Fruit fly (Drosophila melanogaster) Kc167 (cell line): ENCODE results near the gene Chrac-16.

ENCODE experiments used
- Myc ChIP-seq: fragments of >200 bp; optimal IDR thresholded peaks from 2 replicates; lab custom pipeline; 2017; ENCODE audit warnings: missing external identifiers
- insv ChIP-seq: fragments of >200 bp; optimal IDR thresholded peaks from 3 replicates; lab custom pipeline; 2018; ENCODE audit warnings: missing external identifiers
- psq ChIP-seq: fragments of >200 bp; optimal IDR thresholded peaks from 2 replicates; lab custom pipeline; 2017; ENCODE audit warnings: missing external identifiers

DNA sequence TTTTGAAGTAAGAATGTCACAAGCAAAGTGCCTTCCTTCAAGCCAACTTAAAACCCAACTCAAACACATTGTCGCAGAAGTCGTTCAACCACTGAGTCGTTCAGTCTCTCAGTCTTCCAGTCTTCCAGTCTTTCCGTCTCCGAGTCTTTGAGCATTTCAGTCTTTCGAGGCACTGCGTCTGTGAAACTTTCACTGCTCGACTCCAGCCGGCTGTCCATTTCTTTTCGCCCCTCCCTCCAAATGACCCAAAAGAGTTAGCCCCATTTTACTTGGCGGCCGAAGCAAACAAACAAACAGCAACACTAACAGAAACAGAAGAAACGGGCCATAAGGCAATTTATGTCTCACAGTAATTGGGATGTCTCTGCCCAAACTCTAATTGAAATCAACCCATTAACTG, 16.8 kb downstream of the Chrac-16 start:
- TF ChIP-seq insv (lab: Kevin White, UChicago) (no peak), psq (lab: Kevin White, UChicago) (no peak), Myc (lab: Kevin White, UChicago) (no peak)
